Fruit fly (Drosophila melanogaster) whole organism, embryonic: ENCODE data around the gene lark.

Experiments
- Atf6 ChIP-seq: fragments of 200-800 bp; sonication (Bioruptor generic); IDR thresholded peaks from 2 replicates; pipeline ENCODE4 v1.3.6; 2022; ENCODE audit warnings: missing biosample characterization, missing genetic modification characterization
- CG10147 ChIP-seq: fragments of 200-800 bp; sonication (Bioruptor generic); optimal IDR thresholded peaks from 2 replicates; lab custom pipeline; 2019; ENCODE audit warnings: missing biosample characterization, mild to moderate bottlenecking, missing genetic modification characterization, moderate library complexity
- CG11456 ChIP-seq: fragments of 200-800 bp; sonication (Bioruptor generic); IDR thresholded peaks from 3 replicates; pipeline ENCODE4 v1.3.6; 2022; ENCODE audit warnings: missing biosample characterization, missing genetic modification characterization
- CG11695 ChIP-seq: fragments of 200-800 bp; sonication (Bioruptor generic); IDR thresholded peaks from 3 replicates; pipeline ENCODE4 v1.3.6; 2022; ENCODE audit warnings: missing biosample characterization, missing genetic modification characterization
- CG11723 ChIP-seq: fragments of 200-800 bp; sonication (Bioruptor generic); optimal IDR thresholded peaks from 2 replicates; lab custom pipeline; 2017; ENCODE audit warnings: missing biosample characterization, mild to moderate bottlenecking, missing genetic modification characterization
- CG12104 ChIP-seq: fragments of 200-800 bp; sonication (Bioruptor generic); optimal IDR thresholded peaks from 3 replicates; lab custom pipeline; 2016; ENCODE audit warnings: missing biosample characterization, missing genetic modification characterization
- CG12659 ChIP-seq: fragments of 200-800 bp; sonication (Bioruptor generic); optimal IDR thresholded peaks from 3 replicates; lab custom pipeline; 2017; ENCODE audit warnings: mild to moderate bottlenecking, missing biosample characterization, missing genetic modification reagents, missing genetic modification characterization
- CG15601 ChIP-seq: fragments of 200-800 bp; sonication (Bioruptor generic); optimal IDR thresholded peaks from 3 replicates; lab custom pipeline; 2019; ENCODE audit warnings: missing biosample characterization, mild to moderate bottlenecking, missing genetic modification characterization, moderate library complexity
- CG16815 ChIP-seq: fragments of 200-800 bp; sonication (Bioruptor generic); optimal IDR thresholded peaks from 3 replicates; lab custom pipeline; 2017; ENCODE audit warnings: missing biosample characterization, mild to moderate bottlenecking, missing genetic modification characterization
- CG17328 ChIP-seq: fragments of 200-800 bp; sonication (Bioruptor generic); IDR thresholded peaks from 2 replicates; pipeline ENCODE4 v1.3.6; 2022; ENCODE audit warnings: missing biosample characterization, missing genetic modification characterization
- CG17612 ChIP-seq: fragments of 200-800 bp; sonication (Bioruptor generic); IDR thresholded peaks from 2 replicates; pipeline ENCODE4 v1.3.6; 2022; ENCODE audit warnings: missing biosample characterization, missing genetic modification characterization
- CG1792 ChIP-seq: fragments of 200-800 bp; sonication (Bioruptor generic); optimal IDR thresholded peaks from 2 replicates; lab custom pipeline; 2016; ENCODE audit warnings: missing biosample characterization, missing genetic modification characterization
- CG18262 ChIP-seq: fragments of 200-800 bp; optimal IDR thresholded peaks from 3 replicates; lab custom pipeline; 2019; ENCODE audit warnings: missing biosample characterization, mild to moderate bottlenecking, missing genetic modification characterization, moderate library complexity
- CG32772 ChIP-seq: fragments of 200-800 bp; sonication (Bioruptor generic); IDR thresholded peaks from 2 replicates; pipeline ENCODE4 v1.3.6; 2022; ENCODE audit warnings: missing biosample characterization, missing genetic modification characterization
- CG3407 ChIP-seq: fragments of 200-800 bp; sonication (Bioruptor generic); optimal IDR thresholded peaks from 2 replicates; lab custom pipeline; 2018; ENCODE audit warnings: missing biosample characterization, mild to moderate bottlenecking, missing genetic modification characterization
- CG4328 ChIP-seq: fragments of 200-800 bp; sonication (Bioruptor generic); optimal IDR thresholded peaks from 3 replicates; lab custom pipeline; 2017; ENCODE audit warnings: missing biosample characterization, missing genetic modification reagents, missing genetic modification characterization
- CG4617 ChIP-seq: fragments of 200-800 bp; sonication (Bioruptor generic); optimal IDR thresholded peaks from 3 replicates; lab custom pipeline; 2016; ENCODE audit warnings: missing biosample characterization, missing genetic modification characterization, borderline replicate concordance
- CG4820 ChIP-seq: fragments of 200-800 bp; sonication (Bioruptor generic); optimal IDR thresholded peaks from 3 replicates; lab custom pipeline; 2016; ENCODE audit warnings: missing biosample characterization, missing genetic modification characterization
- CG7839 ChIP-seq: fragments of 200-800 bp; sonication (Bioruptor generic); optimal IDR thresholded peaks from 3 replicates; lab custom pipeline; 2018; ENCODE audit warnings: missing biosample characterization, mild to moderate bottlenecking, missing genetic modification characterization, moderate library complexity
- CG8944 ChIP-seq: fragments of 200-800 bp; sonication (Bioruptor generic); optimal IDR thresholded peaks from 3 replicates; lab custom pipeline; 2016; ENCODE audit warnings: missing biosample characterization, missing genetic modification characterization
- CG9437 ChIP-seq: fragments of 200-800 bp; sonication (Bioruptor generic); optimal IDR thresholded peaks from 2 replicates; lab custom pipeline; 2018; ENCODE audit warnings: missing biosample characterization, mild to moderate bottlenecking, missing genetic modification characterization
- CG9797 ChIP-seq: fragments of 200-800 bp; sonication (Bioruptor generic); optimal IDR thresholded peaks from 3 replicates; lab custom pipeline; 2018; ENCODE audit warnings: missing biosample characterization, mild to moderate bottlenecking, missing genetic modification characterization
- Dek ChIP-seq: fragments of 200-800 bp; sonication (Bioruptor generic); optimal IDR thresholded peaks from 3 replicates; lab custom pipeline; 2019; ENCODE audit warnings: missing biosample characterization, mild to moderate bottlenecking, missing genetic modification characterization, moderate library complexity
- Doc2 ChIP-seq: fragments of 200-800 bp; sonication (Bioruptor generic); IDR thresholded peaks from 2 replicates; pipeline ENCODE4 v1.3.6; 2022; ENCODE audit warnings: missing biosample characterization, missing genetic modification characterization
- Ets65A ChIP-seq: fragments of 200-800 bp; sonication (Bioruptor generic); peaks from one replicate; lab custom pipeline; 2016; ENCODE audit warnings: missing biosample characterization, missing genetic modification characterization
- HmgD ChIP-seq: fragments of 200-800 bp; sonication (Bioruptor generic); optimal IDR thresholded peaks from 3 replicates; lab custom pipeline; 2016; ENCODE audit warnings: missing biosample characterization, missing genetic modification characterization
- HmgZ ChIP-seq: fragments of 200-800 bp; sonication (Bioruptor generic); optimal IDR thresholded peaks from 2 replicates; lab custom pipeline; 2018; ENCODE audit warnings: missing biosample characterization, mild to moderate bottlenecking, missing genetic modification characterization
- Hmr ChIP-seq: fragments of 200-800 bp; sonication (Bioruptor generic); optimal IDR thresholded peaks from 3 replicates; lab custom pipeline; 2017; ENCODE audit warnings: mild to moderate bottlenecking, missing biosample characterization, missing genetic modification reagents, missing genetic modification characterization
- Lhr ChIP-seq: fragments of 200-800 bp; sonication (Bioruptor generic); optimal IDR thresholded peaks from 3 replicates; lab custom pipeline; 2017; ENCODE audit warnings: mild to moderate bottlenecking, missing biosample characterization, missing genetic modification reagents, missing genetic modification characterization
- NC2α ChIP-seq: fragments of 200-800 bp; sonication (Bioruptor generic); optimal IDR thresholded peaks from 2 replicates; lab custom pipeline; 2016; ENCODE audit warnings: missing biosample characterization, missing genetic modification characterization
- Opbp ChIP-seq: fragments of 200-800 bp; sonication (Bioruptor generic); IDR thresholded peaks from 3 replicates; pipeline ENCODE4 v1.3.6; 2022; ENCODE audit warnings: missing biosample characterization, missing genetic modification characterization; ENCODE audit not compliant: partially characterized antibody
- Rx ChIP-seq: fragments of 200-800 bp; sonication (Bioruptor generic); IDR thresholded peaks from 2 replicates; pipeline ENCODE4 v1.3.6; 2022; ENCODE audit warnings: missing biosample characterization, missing genetic modification characterization
- Sox102F ChIP-seq: fragments of 200-800 bp; sonication (Bioruptor generic); optimal IDR thresholded peaks from 2 replicates; lab custom pipeline; 2018; ENCODE audit warnings: missing biosample characterization, mild to moderate bottlenecking, missing genetic modification characterization, moderate library complexity
- Ssrp ChIP-seq: fragments of 200-800 bp; sonication (Bioruptor generic); optimal IDR thresholded peaks from 2 replicates; lab custom pipeline; 2018; ENCODE audit warnings: missing biosample characterization, mild to moderate bottlenecking, missing genetic modification characterization, moderate library complexity
- Xbp1 ChIP-seq: fragments of 200-800 bp; sonication (Bioruptor generic); optimal IDR thresholded peaks from 3 replicates; lab custom pipeline; 2016; ENCODE audit warnings: missing biosample characterization, mild to moderate bottlenecking, missing genetic modification characterization
- al ChIP-seq: fragments of 200-800 bp; sonication (Bioruptor generic); IDR thresholded peaks from 2 replicates; pipeline ENCODE4 v1.3.6; 2022; ENCODE audit warnings: missing biosample characterization, missing genetic modification characterization
- bab2 ChIP-seq: fragments of 200-800 bp; sonication (Bioruptor generic); optimal IDR thresholded peaks from 2 replicates; lab custom pipeline; 2016; ENCODE audit warnings: missing biosample characterization, missing genetic modification characterization
- bsh ChIP-seq, 2 experiments: fragments of 200-800 bp; sonication (Bioruptor generic); optimal IDR thresholded peaks; 2 replicates each; lab custom pipeline; 2017 to 2018; ENCODE audit warnings: mild to moderate bottlenecking in 2 of 2, missing biosample characterization in 2 of 2, missing genetic modification characterization in 2 of 2, moderate library complexity in 1 of 2
- esg ChIP-seq: fragments of 200-800 bp; sonication (Bioruptor generic); conservative IDR thresholded peaks from 2 replicates; pipeline ENCODE4 v1.3.6; 2022; ENCODE audit warnings: missing biosample characterization, missing genetic modification characterization
- jumu ChIP-seq: fragments of 200-800 bp; sonication (Bioruptor generic); optimal IDR thresholded peaks from 3 replicates; lab custom pipeline; 2016; ENCODE audit warnings: missing biosample characterization, missing genetic modification characterization
- lov ChIP-seq, 2 experiments: fragments of 200-800 bp in 1 of 2; fragments of >200 bp in 1 of 2; sonication (Bioruptor generic) in 1 of 2; IDR thresholded peaks in 1 of 2; optimal IDR thresholded peaks in 1 of 2; 2 replicates in 1 of 2; 3 replicates in 1 of 2; pipeline versions ENCODE4 v1.3.6 to Lab custom; 2017 to 2022; ENCODE audit warnings: missing biosample characterization in 1 of 2, missing genetic modification characterization in 1 of 2
- mam ChIP-seq: fragments of 200-800 bp; sonication (Bioruptor generic); optimal IDR thresholded peaks from 3 replicates; lab custom pipeline; 2016; ENCODE audit warnings: missing biosample characterization, missing genetic modification characterization
- nau ChIP-seq: fragments of 200-800 bp; sonication (Bioruptor generic); optimal IDR thresholded peaks from 3 replicates; lab custom pipeline; 2017; ENCODE audit warnings: missing biosample characterization, mild to moderate bottlenecking, missing genetic modification characterization, missing genetic modification reagents
- pb ChIP-seq: fragments of 200-800 bp; sonication (Bioruptor generic); optimal IDR thresholded peaks from 3 replicates; lab custom pipeline; 2016; ENCODE audit warnings: missing biosample characterization, missing genetic modification characterization
- pho ChIP-seq: fragments of 200-800 bp; sonication (Bioruptor generic); optimal IDR thresholded peaks from 2 replicates; lab custom pipeline; 2016; ENCODE audit warnings: missing biosample characterization, missing genetic modification characterization
- phol ChIP-seq: fragments of 200-800 bp; sonication (Bioruptor generic); optimal IDR thresholded peaks from 3 replicates; lab custom pipeline; 2018; ENCODE audit warnings: missing biosample characterization, mild to moderate bottlenecking, missing genetic modification characterization, moderate library complexity
- rib ChIP-seq: fragments of 200-800 bp; sonication (Bioruptor generic); IDR thresholded peaks from 2 replicates; pipeline ENCODE4 v1.3.6; 2022; ENCODE audit warnings: missing biosample characterization, missing genetic modification characterization
- seq ChIP-seq: fragments of 200-800 bp; sonication (Bioruptor generic); IDR thresholded peaks from 2 replicates; pipeline ENCODE4 v1.3.6; 2022; ENCODE audit warnings: missing biosample characterization, missing genetic modification characterization
- twi ChIP-seq: fragments of 200-800 bp; optimal IDR thresholded peaks from 2 replicates; lab custom pipeline; 2019; ENCODE audit warnings: missing biosample characterization, mild to moderate bottlenecking, missing genetic modification characterization, moderate library complexity

The lark gene

dm6 chr3L:7356386-7357117 is 17.5 kb downstream of the lark start, which contains the start of gene CTCF (continued):
- TF ChIP-seq CG4617 (GFP tag; lab: Kevin White, UChicago) (peak; percentile 94), CG4820 (GFP tag; lab: Kevin White, UChicago) (peak; percentile 38), jumu (GFP tag; lab: Kevin White, UChicago) (peak; percentile 54), CG9797 (GFP tag; lab: Kevin White, UChicago) (peak; percentile 36), mam (GFP tag; lab: Kevin White, UChicago) (peak; percentile 23), Hmr (GFP tag; lab: Kevin White, UChicago) (no peak), Atf6 (GFP tag; lab: Robert Waterston, UW) (no peak), al (GFP tag; lab: Robert Waterston, UW) (no peak), Ssrp (tag; lab: Kevin White, UChicago) (no peak), twi (tag; lab: Kevin White, UChicago) (peak; percentile 35), CG11456 (GFP tag; lab: Robert Waterston, UW) (peak; percentile 73; the same call in 2 of the 3 replicates), seq (GFP tag; lab: Robert Waterston, UW) (0 out of 2 replicates have a peak, but pooled peaks have one; percentile 8), CG16815 (GFP tag; lab: Kevin White, UChicago) (no peak), CG1792 (GFP tag; lab: Kevin White, UChicago) (peak; percentile 9), Xbp1 (peak; percentile 57), rib (GFP tag; lab: Robert Waterston, UW) (no peak), CG15601 (tag; lab: Kevin White, UChicago) (peak; percentile 34), CG12659 (GFP tag; lab: Kevin White, UChicago) (peak; percentile 77), CG17612 (GFP tag; lab: Robert Waterston, UW) (no peak), CG12104 (GFP tag; lab: Kevin White, UChicago) (no peak), CG8944 (GFP tag; lab: Kevin White, UChicago) (peak; percentile 41), pb (GFP tag; lab: Kevin White, UChicago) (peak; percentile 40), Rx (no peak), esg (GFP tag; lab: Robert Waterston, UW) (0 out of 2 replicates have a peak, but pooled peaks have one; percentile 27), NC2α (GFP tag; lab: Kevin White, UChicago) (peak; percentile 43), CG4328 (GFP tag; lab: Kevin White, UChicago) (no peak), pho (no peak), CG18262 (tag; lab: Kevin White, UChicago) (peak; percentile 64), Doc2 (GFP tag; lab: Robert Waterston, UW) (no peak), Lhr (GFP tag; lab: Kevin White, UChicago) (peak; percentile 46), CG3407 (no peak), CG17328 (GFP tag; lab: Robert Waterston, UW) (no peak), HmgD (GFP tag; lab: Kevin White, UChicago) (no peak), Opbp (no peak; the same call in 1 of the 3 replicates), Sox102F (GFP tag; lab: Kevin White, UChicago) (peak; percentile 57), CG11695 (GFP tag; lab: Robert Waterston, UW) (no peak), phol (tag; lab: Kevin White, UChicago) (peak; percentile 100), CG7839 (peak; percentile 53), Dek (tag; lab: Kevin White, UChicago) (no peak), HmgZ (tag; lab: Kevin White, UChicago) (peak; percentile 24), CG9437 (GFP tag; lab: Kevin White, UChicago) (peak; percentile 49), CG11723 (no peak), CG32772 (GFP tag; lab: Robert Waterston, UW) (peak; percentile 64), nau (GFP tag; lab: Kevin White, UChicago) (no peak), bab2 (GFP tag; lab: Kevin White, UChicago) (peak; percentile 13), bsh (GFP tag; optimal IDR thresholded peaks at IDR 0.05; lab: Kevin White, UChicago) (peak in 1 of 2 experiments; percentile 34), lov (optimal IDR thresholded peaks at IDR 0.05; lab: Kevin White, UChicago) (no peak), lov (GFP tag; IDR thresholded peaks at IDR 0.05; lab: Robert Waterston, UW) (0 out of 3 replicates have a peak, but pooled peaks have one; percentile 10), CG10147 (GFP tag; lab: Kevin White, UChicago) (peak; percentile 32), Ets65A (peak; percentile 91)
